Fruit fly (Drosophila melanogaster) whole organism, embryonic: ENCODE results near the gene Ced-12.

ENCODE experiments used
- CG15479 ChIP-seq: fragments of 200-800 bp; sonication (Bioruptor generic); optimal IDR thresholded peaks from 3 replicates; lab custom pipeline; 2019; ENCODE audit warnings: missing biosample characterization, mild to moderate bottlenecking, missing genetic modification characterization, moderate library complexity
- CG9817 ChIP-seq: fragments of 200-800 bp; sonication (Bioruptor generic); optimal IDR thresholded peaks from 2 replicates; lab custom pipeline; 2018; ENCODE audit warnings: missing biosample characterization, mild to moderate bottlenecking, missing genetic modification characterization, moderate library complexity
- CG9876 ChIP-seq: fragments of 200-800 bp; sonication (Bioruptor generic); optimal IDR thresholded peaks from 2 replicates; lab custom pipeline; 2016; ENCODE audit warnings: missing biosample characterization, missing genetic modification characterization
- H15 ChIP-seq: fragments of 200-800 bp; sonication (Bioruptor generic); IDR thresholded peaks from 3 replicates; pipeline ENCODE4 v1.3.6; 2022; ENCODE audit warnings: missing biosample characterization, missing genetic modification characterization
- Mad ChIP-seq: fragments of 200-800 bp; sonication (Bioruptor generic); optimal IDR thresholded peaks from 2 replicates; lab custom pipeline; 2016; ENCODE audit warnings: missing biosample characterization, missing genetic modification characterization
- jing ChIP-seq: fragments of 200-800 bp; sonication (Bioruptor generic); optimal IDR thresholded peaks from 2 replicates; lab custom pipeline; 2018; ENCODE audit warnings: missing biosample characterization, mild to moderate bottlenecking, missing genetic modification characterization
- pum ChIP-seq: fragments of 200-800 bp; sonication (Bioruptor generic); optimal IDR thresholded peaks from 2 replicates; lab custom pipeline; 2016; ENCODE audit warnings: missing biosample characterization, missing genetic modification characterization

dm6 chr2L:12120000-12120399 is 22.4 kb downstream of the Ced-12 start:
- TF ChIP-seq CG9876 (GFP tag; lab: Kevin White, UChicago) = no peak
- TF ChIP-seq CG15479 (GFP tag; lab: Kevin White, UChicago) = no peak
- TF ChIP-seq CG9817 (tag; lab: Kevin White, UChicago) = no peak
- TF ChIP-seq jing = no peak
- TF ChIP-seq Mad (GFP tag; lab: Kevin White, UChicago) = no peak
- TF ChIP-seq H15 (GFP tag; lab: Robert Waterston, UW) = no peak
- TF ChIP-seq pum (GFP tag; lab: Kevin White, UChicago) = no peak
